Worm (Caenorhabditis elegans): ENCODE data around the gene acox-1.5.

The acox-1.5 gene

ce11 chrIII:9598168-9598567, 6.2 kb upstream of the acox-1.5 start, which contains the start of gene F58A4.1 (continued):
- TF ChIP-seq egrh-3 (GFP tag; IDR thresholded peaks at IDR 0.05): no peak
- TF ChIP-seq F23B12.7 (tag; optimal IDR thresholded peaks at IDR 0.05; ENCODE audit: insufficient read depth): no peak

ce11 chrIII:9597044-9597443, 5.1 kb upstream of the acox-1.5 start, which contains the start of gene C48B4.12:
TSS of gene C48B4.12 (plus strand) at chrIII:9597344.
- no peak for TF ChIP-seq bed-1 (GFP tag; IDR thresholded peaks at IDR 0.05)
- no peak for TF ChIP-seq B0019.2 (GFP tag; conservative IDR thresholded peaks at IDR 0.05)
- TF ChIP-seq aptf-3 (GFP tag; IDR thresholded peaks at IDR 0.05): no peak
- TF ChIP-seq aptf-2 (GFP tag; conservative IDR thresholded peaks at IDR 0.05): no peak
- no peak for TF ChIP-seq ceh-40 (GFP tag; IDR thresholded peaks at IDR 0.05)
- no peak for TF ChIP-seq nhr-90 (tag; optimal IDR thresholded peaks at IDR 0.05)
- no peak for TF ChIP-seq Y53F4B.3 (GFP tag; IDR thresholded peaks at IDR 0.05)
- no peak for TF ChIP-seq D2030.7 (GFP tag; IDR thresholded peaks at IDR 0.05)
- no peak for TF ChIP-seq dpff-1 (tag; optimal IDR thresholded peaks at IDR 0.05)
- TF ChIP-seq hlh-12 (tag; optimal IDR thresholded peaks at IDR 0.05): no peak
- no peak for TF ChIP-seq B0336.3 (GFP tag; IDR thresholded peaks at IDR 0.05)
- TF ChIP-seq F49E8.2 (tag; optimal IDR thresholded peaks at IDR 0.05; ENCODE audit: insufficient read depth): no peak

- no peak for TF ChIP-seq snpc-1.3 (tag; optimal IDR thresholded peaks at IDR 0.05; ENCODE audit: insufficient read depth)
These were observed 3.6 kb upstream of the acox-1.5 start, which contains the start of gene rom-2 for ce11 chrIII:9595563-9595962. TSS of gene rom-2 (minus strand) at chrIII:9595663.

ce11 chrIII:9590212-9590611, 1.8 kb downstream of the acox-1.5 start:
- TF ChIP-seq cebp-1 (GFP tag; IDR thresholded peaks at IDR 0.05) (no peak), cebp-1 (tag; optimal IDR thresholded peaks at IDR 0.05) (peak; percentile 54), attf-5 (GFP tag; optimal IDR thresholded peaks at IDR 0.05) (no peak), nhr-80 (tag; optimal IDR thresholded peaks at IDR 0.05) (peak; percentile 80), ets-4 (GFP tag; optimal IDR thresholded peaks at IDR 0.05) (peak; percentile 24), him-1 (tag; optimal IDR thresholded peaks at IDR 0.05) (no peak)

ce11 chrIII:9585314-9585713, 6.7 kb downstream of the acox-1.5 start:
- TF ChIP-seq tbx-9 (tag; optimal IDR thresholded peaks at IDR 0.05; ENCODE audit: borderline replicate concordance) (no peak), him-1 (tag; optimal IDR thresholded peaks at IDR 0.05) (no peak), snpc-3.4 (tag; optimal IDR thresholded peaks at IDR 0.05) (no peak), lag-1 (GFP tag; IDR thresholded peaks at IDR 0.05) (no peak)

ce11 chrIII:9583224-9583623, 8.8 kb downstream of the acox-1.5 start:
- TF ChIP-seq xnd-1 (tag; optimal IDR thresholded peaks at IDR 0.05) (no peak), ceh-40 (GFP tag; IDR thresholded peaks at IDR 0.05) (no peak), F55B11.4 (tag; optimal IDR thresholded peaks at IDR 0.05; ENCODE audit: borderline replicate concordance, insufficient read depth) (no peak), zfh-2 (GFP tag; conservative IDR thresholded peaks at IDR 0.05) (no peak), athp-1 (tag; optimal IDR thresholded peaks at IDR 0.05) (no peak), mcd-1 (GFP tag; IDR thresholded peaks at IDR 0.05) (no peak), B0035.1 (tag; optimal IDR thresholded peaks at IDR 0.05) (no peak), unc-130 (GFP tag; optimal IDR thresholded peaks at IDR 0.05) (no peak), somi-1 (GFP tag; optimal IDR thresholded peaks at IDR 0.05) (no peak), Y56A3A.18 (GFP tag; IDR thresholded peaks at IDR 0.05) (no peak), D2030.7 (GFP tag; IDR thresholded peaks at IDR 0.05) (no peak)
